Worm (Caenorhabditis elegans) whole organism, L4/young adult: Measurements from ENCODE around the gene C30F2.4.

Experiments used
- W03F9.2 ChIP-seq: fragments of 150-350 bp; optimal IDR thresholded peaks from 2 replicates; lab custom pipeline; 2014; ENCODE audit warnings: missing biosample characterization, missing genetic modification characterization
- him-1 ChIP-seq: sonication (generic microtip); optimal IDR thresholded peaks from 2 replicates; lab custom pipeline; 2016; ENCODE audit warnings: missing genotype, missing genetic modification reagents, missing genetic modification characterization, missing compliant biosample characterization

- TF ChIP-seq him-1 (tag; lab: Kevin White, UChicago): no peak
- TF ChIP-seq W03F9.2 (tag; lab: Kevin White, UChicago): no peak
Observed at ce11 chrX:16122628-16123027, 46.3 kb upstream of the C30F2.4 start.
